Worm (Caenorhabditis elegans) whole organism, L4 larva: Measurements from ENCODE around the gene sma-6.

Experiments used
- nhr-41 ChIP-seq: fragments of 200-800 bp; sonication (Bioruptor generic); IDR thresholded peaks from 2 replicates; pipeline ENCODE4 v1.3.6; 2022; ENCODE audit warnings: missing genetic modification reagents, missing genetic modification characterization, missing compliant biosample characterization
- zfp-2 ChIP-seq: sonication (generic microtip); optimal IDR thresholded peaks from 2 replicates; lab custom pipeline; 2016; ENCODE audit warnings: mild to moderate bottlenecking, missing genetic modification characterization, missing compliant biosample characterization

ce11 chrII:6376693-6377092 lies 52.4 kb downstream of the sma-6 start:
- TF ChIP-seq zfp-2 (tag; lab: Kevin White, UChicago) (no peak), nhr-41 (GFP tag; lab: Robert Waterston, UW) (no peak)
